Fruit fly (Drosophila melanogaster) whole organism, embryonic: ENCODE results near the gene Apoltp.

Experiments used
- CG11456 ChIP-seq: fragments of 200-800 bp; sonication (Bioruptor generic); IDR thresholded peaks from 3 replicates; pipeline ENCODE4 v1.3.6; 2022; ENCODE audit warnings: missing biosample characterization, missing genetic modification characterization
- CG7745 ChIP-seq: fragments of 200-800 bp; sonication (Bioruptor generic); optimal IDR thresholded peaks from 2 replicates; lab custom pipeline; 2018; ENCODE audit warnings: missing biosample characterization, mild to moderate bottlenecking, missing genetic modification characterization, moderate library complexity
- Chrac-16 ChIP-seq: fragments of 200-800 bp; sonication (Bioruptor generic); optimal IDR thresholded peaks from 3 replicates; lab custom pipeline; 2016; ENCODE audit warnings: missing biosample characterization, missing genetic modification characterization
- Gsc ChIP-seq: fragments of 200-800 bp; sonication (Bioruptor generic); IDR thresholded peaks from 2 replicates; pipeline ENCODE4 v1.3.6; 2022; ENCODE audit warnings: missing biosample characterization, missing genetic modification characterization
- amos ChIP-seq: fragments of 200-800 bp; sonication (Bioruptor generic); IDR thresholded peaks from 2 replicates; pipeline ENCODE4 v1.3.6; 2022; ENCODE audit warnings: missing biosample characterization, missing genetic modification characterization; ENCODE audit not compliant: partially characterized antibody
- ewg ChIP-seq: fragments of 200-800 bp; sonication (Bioruptor generic); optimal IDR thresholded peaks from 3 replicates; lab custom pipeline; 2017; ENCODE audit warnings: mild to moderate bottlenecking, missing biosample characterization, missing genetic modification reagents, missing genetic modification characterization
- rib ChIP-seq: fragments of 200-800 bp; sonication (Bioruptor generic); IDR thresholded peaks from 2 replicates; pipeline ENCODE4 v1.3.6; 2022; ENCODE audit warnings: missing biosample characterization, missing genetic modification characterization
- zf30C ChIP-seq: fragments of 200-800 bp; sonication (Bioruptor generic); optimal IDR thresholded peaks from 3 replicates; lab custom pipeline; 2018; ENCODE audit warnings: missing biosample characterization, mild to moderate bottlenecking, missing genetic modification characterization

DNA sequence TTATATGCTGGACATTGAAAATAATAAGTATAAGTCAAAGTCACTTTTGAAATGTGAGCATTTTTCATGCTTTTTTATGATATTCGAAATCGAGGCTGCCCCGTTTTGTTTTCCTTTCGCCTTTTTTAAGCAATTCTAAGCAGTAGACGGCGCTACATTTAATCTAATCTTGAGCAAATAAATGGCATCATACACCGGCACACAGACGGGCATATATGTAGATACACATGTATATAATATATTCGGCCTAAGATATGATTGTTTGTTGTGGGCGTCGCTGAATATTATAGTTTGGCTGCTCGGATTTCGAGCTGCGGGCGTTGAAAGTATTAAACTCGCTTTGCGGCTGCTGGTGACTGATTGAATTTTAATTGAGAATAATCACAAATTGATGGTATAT lies 38.3 kb downstream of the Apoltp start:
- no peak for TF ChIP-seq Chrac-16
- no peak for TF ChIP-seq CG7745 (tag; lab: Kevin White, UChicago)
- no peak for TF ChIP-seq rib (GFP tag; lab: Robert Waterston, UW)
- no peak for TF ChIP-seq CG11456
- no peak for TF ChIP-seq ewg (GFP tag; lab: Kevin White, UChicago)
- no peak for TF ChIP-seq zf30C
- TF ChIP-seq Gsc (GFP tag; lab: Robert Waterston, UW), result no peak
- TF ChIP-seq amos (GFP tag; lab: Robert Waterston, UW), result no peak
